Worm (Caenorhabditis elegans): Measurements from ENCODE around the gene ctns-1.

ce11 chrII:8178614-8179013 is 41.9 kb upstream of the ctns-1 start:
- no peak for TF ChIP-seq unc-39 (tag; optimal IDR thresholded peaks at IDR 0.05)
- TF ChIP-seq skn-1 (tag; optimal IDR thresholded peaks at IDR 0.05): no peak
- no peak for TF ChIP-seq ama-1 (optimal IDR thresholded peaks at IDR 0.05)
- no peak for TF ChIP-seq T26A8.4 (GFP tag; IDR thresholded peaks at IDR 0.05)
- TF ChIP-seq nhr-76 (tag; optimal IDR thresholded peaks at IDR 0.05): no peak
- TF ChIP-seq zag-1 (tag; optimal IDR thresholded peaks at IDR 0.05): no peak
- TF ChIP-seq nhr-111 (GFP tag; optimal IDR thresholded peaks at IDR 0.05): no peak
- TF ChIP-seq lin-15B (tag; optimal IDR thresholded peaks at IDR 0.05): no peak
- peak in 1 of 2 experiments; percentile 91 for TF ChIP-seq unc-62 (GFP tag; optimal IDR thresholded peaks at IDR 0.05 in 1 of 2)
- TF ChIP-seq unc-62 (tag; optimal IDR thresholded peaks at IDR 0.05): no peak
- TF ChIP-seq jun-1 (tag; optimal IDR thresholded peaks at IDR 0.05): no peak
